Worm (Caenorhabditis elegans) whole organism, L4 larva: ENCODE measurements around the gene srx-74.

Experiments
- D1046.2 ChIP-seq: fragments of 200-800 bp; sonication (Bioruptor generic); IDR thresholded peaks from 2 replicates; pipeline ENCODE4 v1.3.6; 2022; ENCODE audit warnings: missing genetic modification characterization, missing compliant biosample characterization
- F10B5.3 ChIP-seq: sonication (generic microtip); optimal IDR thresholded peaks from 2 replicates; lab custom pipeline; 2016; ENCODE audit warnings: mild to moderate bottlenecking, missing genetic modification characterization, missing compliant biosample characterization
- F26F4.8 ChIP-seq: fragments of 200-800 bp; sonication (Bioruptor generic); conservative IDR thresholded peaks from 2 replicates; pipeline ENCODE4 v1.3.6; 2022; ENCODE audit warnings: missing genetic modification characterization, missing compliant biosample characterization
- F44E2.7 ChIP-seq: fragments of 200-800 bp; sonication (Bioruptor generic); IDR thresholded peaks from 2 replicates; pipeline ENCODE4 v2.1.2; 2022; ENCODE audit warnings: missing genetic modification characterization, missing compliant biosample characterization
- R02D3.7 ChIP-seq: fragments of 150-350 bp; sonication (generic microtip); optimal IDR thresholded peaks from 3 replicates; lab custom pipeline; 2014; ENCODE audit warnings: missing biosample characterization, missing genetic modification characterization
- T26A8.4 ChIP-seq: fragments of 200-800 bp; sonication (Bioruptor generic); IDR thresholded peaks from 2 replicates; pipeline ENCODE4 v1.3.6; 2022; ENCODE audit warnings: missing genetic modification characterization, missing compliant biosample characterization
- Y105C5A.15 ChIP-seq: fragments of 200-800 bp; sonication (Bioruptor generic); IDR thresholded peaks from 2 replicates; pipeline ENCODE4 v1.3.6; 2022; ENCODE audit warnings: missing genetic modification characterization, missing compliant biosample characterization
- Y48G9A.11 ChIP-seq: fragments of 200-800 bp; sonication (Bioruptor generic); IDR thresholded peaks from 2 replicates; pipeline ENCODE4 v1.3.6; 2022; ENCODE audit warnings: missing genetic modification reagents, missing genetic modification characterization, missing compliant biosample characterization
- Y5F2A.4 ChIP-seq: fragments of 200-800 bp; sonication (Bioruptor generic); optimal IDR thresholded peaks from 2 replicates; lab custom pipeline; 2018; ENCODE audit warnings: mild to moderate bottlenecking, missing genetic modification characterization, missing compliant biosample characterization
- Y75B8A.6 ChIP-seq: fragments of 200-800 bp; sonication (Bioruptor generic); IDR thresholded peaks from 2 replicates; pipeline ENCODE4 v1.3.6; 2022; ENCODE audit warnings: missing genetic modification reagents, missing genetic modification characterization, missing compliant biosample characterization
- ZK337.2 ChIP-seq: fragments of 200-800 bp; sonication (Bioruptor generic); IDR thresholded peaks from 2 replicates; pipeline ENCODE4 v1.3.6; 2022; ENCODE audit warnings: missing genetic modification reagents, missing genetic modification characterization, missing compliant biosample characterization
- arid-1 ChIP-seq: fragments of 200-800 bp; sonication (Bioruptor generic); conservative IDR thresholded peaks from 2 replicates; pipeline ENCODE4 v1.3.6; 2022; ENCODE audit warnings: missing genetic modification reagents, missing genetic modification characterization, missing compliant biosample characterization
- attf-4 ChIP-seq: sonication (generic microtip); optimal IDR thresholded peaks from 3 replicates; lab custom pipeline; 2017; ENCODE audit warnings: missing biosample characterization, missing genetic modification characterization
- ceh-28 ChIP-seq: fragments of 150-350 bp; optimal IDR thresholded peaks from 2 replicates; lab custom pipeline; 2014; ENCODE audit warnings: missing biosample characterization, missing genetic modification reagents, missing genetic modification characterization
- ctbp-1 ChIP-seq: fragments of 200-800 bp; sonication (Bioruptor generic); IDR thresholded peaks from 2 replicates; pipeline ENCODE4 v1.3.6; 2022; ENCODE audit warnings: missing genetic modification reagents, missing genetic modification characterization, missing compliant biosample characterization
- daf-16 ChIP-seq, 3 experiments: sonication (generic microtip); optimal IDR thresholded peaks; 2 replicates each; lab custom pipeline; 2016 to 2017; ENCODE audit warnings: missing genetic modification characterization in 3 of 3, missing genetic modification reagents in 3 of 3, mild to moderate bottlenecking in 2 of 3, missing compliant biosample characterization in 2 of 3, missing biosample characterization in 1 of 3, moderate library complexity in 1 of 3
- daf-8 ChIP-seq: fragments of 200-800 bp; sonication (Bioruptor generic); IDR thresholded peaks from 2 replicates; pipeline ENCODE4 v1.3.6; 2022; ENCODE audit warnings: missing genetic modification characterization, missing compliant biosample characterization
- dmd-6 ChIP-seq: fragments of 200-800 bp; sonication (Bioruptor generic); IDR thresholded peaks from 2 replicates; pipeline ENCODE4 v1.3.6; 2022; ENCODE audit warnings: missing genetic modification reagents, missing genetic modification characterization, missing compliant biosample characterization
- duxl-1 ChIP-seq: sonication (generic microtip); optimal IDR thresholded peaks from 2 replicates; lab custom pipeline; 2016; ENCODE audit warnings: mild to moderate bottlenecking, missing genetic modification characterization, moderate library complexity, missing compliant biosample characterization; ENCODE audit not compliant: poor library complexity
- dve-1 ChIP-seq: sonication (generic microtip); optimal IDR thresholded peaks from 2 replicates; lab custom pipeline; 2017; ENCODE audit warnings: antibody characterized with exemption, mild to moderate bottlenecking, missing genetic modification characterization, missing compliant biosample characterization; ENCODE audit not compliant: insufficient read depth
- egl-27 ChIP-seq: sonication (generic microtip); optimal IDR thresholded peaks from 3 replicates; lab custom pipeline; 2017; ENCODE audit warnings: missing biosample characterization, missing genetic modification reagents, missing genetic modification characterization
- egl-43 ChIP-seq: fragments of 200-800 bp; sonication (Bioruptor generic); IDR thresholded peaks from 2 replicates; pipeline ENCODE4 v1.3.6; 2022; ENCODE audit warnings: missing genetic modification reagents, missing genetic modification characterization, missing compliant biosample characterization
- fkh-10 ChIP-seq: fragments of 150-350 bp; optimal IDR thresholded peaks from 2 replicates; lab custom pipeline; 2014; ENCODE audit warnings: missing biosample characterization, missing genetic modification reagents, missing genetic modification characterization
- hif-1 ChIP-seq, 2 experiments: sonication (generic microtip); optimal IDR thresholded peaks; 2 replicates each; lab custom pipeline; 2016 to 2017; ENCODE audit warnings: missing compliant biosample characterization in 2 of 2, missing genetic modification characterization in 2 of 2, missing genetic modification reagents in 2 of 2, missing genotype in 2 of 2, mild to moderate bottlenecking in 1 of 2
- hlh-11 ChIP-seq: fragments of 200-800 bp; sonication (Bioruptor generic); optimal IDR thresholded peaks from 2 replicates; lab custom pipeline; 2018; ENCODE audit warnings: mild to moderate bottlenecking, missing genetic modification characterization, missing compliant biosample characterization
- hlh-30 ChIP-seq: sonication (generic microtip); optimal IDR thresholded peaks from 2 replicates; lab custom pipeline; 2017; ENCODE audit warnings: antibody characterized with exemption, mild to moderate bottlenecking, missing genetic modification characterization, missing compliant biosample characterization; ENCODE audit not compliant: insufficient read depth
- jun-1 ChIP-seq: fragments of 150-350 bp; optimal IDR thresholded peaks from 2 replicates; lab custom pipeline; 2014; ENCODE audit warnings: missing biosample characterization, missing genetic modification reagents, missing genetic modification characterization
- lin-13 ChIP-seq: fragments of 150-350 bp; optimal IDR thresholded peaks from 2 replicates; lab custom pipeline; 2014; ENCODE audit warnings: missing biosample characterization, missing genetic modification reagents, missing genetic modification characterization
- lin-38 ChIP-seq: fragments of 200-800 bp; sonication (Bioruptor generic); IDR thresholded peaks from 2 replicates; pipeline ENCODE4 v1.3.6; 2022; ENCODE audit warnings: missing genetic modification reagents, missing genetic modification characterization, missing compliant biosample characterization
- lir-3 ChIP-seq: sonication (generic microtip); optimal IDR thresholded peaks from 2 replicates; lab custom pipeline; 2016; ENCODE audit warnings: mild to moderate bottlenecking, missing genetic modification characterization, missing compliant biosample characterization
- madf-5 ChIP-seq, 2 experiments: fragments of 200-800 bp; sonication (Bioruptor generic); IDR thresholded peaks; 2 replicates each; pipeline ENCODE4 v1.3.6; 2022; ENCODE audit warnings: missing compliant biosample characterization in 2 of 2, missing genetic modification characterization in 2 of 2
- mdl-1 ChIP-seq, 2 experiments: fragments of 150-350 bp in 1 of 2; sonication (generic microtip) in 1 of 2; optimal IDR thresholded peaks; 2 replicates each; lab custom pipeline; 2014 to 2017; ENCODE audit warnings: missing biosample characterization in 2 of 2, missing genetic modification characterization in 2 of 2
- mxl-3 ChIP-seq: fragments of 200-800 bp; sonication (Bioruptor generic); optimal IDR thresholded peaks from 2 replicates; lab custom pipeline; 2018; ENCODE audit warnings: mild to moderate bottlenecking, missing genetic modification characterization, missing compliant biosample characterization
- nhr-102 ChIP-seq: sonication (generic microtip); optimal IDR thresholded peaks from 2 replicates; lab custom pipeline; 2016; ENCODE audit warnings: mild to moderate bottlenecking, missing genetic modification characterization, moderate library complexity, missing compliant biosample characterization
- nhr-28 ChIP-seq: fragments of 150-350 bp; optimal IDR thresholded peaks from 2 replicates; lab custom pipeline; 2014; ENCODE audit warnings: missing biosample characterization, missing genetic modification characterization
- nhr-42 ChIP-seq: fragments of 200-800 bp; sonication (Bioruptor generic); IDR thresholded peaks from 2 replicates; pipeline ENCODE4 v1.3.6; 2022; ENCODE audit warnings: missing genetic modification characterization, missing compliant biosample characterization
- nhr-48 ChIP-seq: sonication (generic microtip); optimal IDR thresholded peaks from 2 replicates; lab custom pipeline; 2016; ENCODE audit warnings: mild to moderate bottlenecking, missing genetic modification characterization, missing compliant biosample characterization
- nhr-77 ChIP-seq: fragments of 150-350 bp; optimal IDR thresholded peaks from 2 replicates; lab custom pipeline; 2014; ENCODE audit warnings: missing biosample characterization, missing genetic modification characterization
- pha-4 ChIP-seq, 2 experiments: fragments of 150-350 bp in 1 of 2; fragments of 200-800 bp in 1 of 2; sonication (Bioruptor generic) in 1 of 2; IDR thresholded peaks in 1 of 2; optimal IDR thresholded peaks in 1 of 2; 2 replicates each; pipeline versions ENCODE4 v1.3.6 to Lab custom; 2014 to 2022; ENCODE audit warnings: missing genetic modification characterization in 2 of 2, missing genetic modification reagents in 2 of 2, missing biosample characterization in 1 of 2, missing compliant biosample characterization in 1 of 2
- sdz-12 ChIP-seq: fragments of 200-800 bp; sonication (Bioruptor generic); optimal IDR thresholded peaks from 2 replicates; lab custom pipeline; 2018; ENCODE audit warnings: mild to moderate bottlenecking, missing genetic modification characterization, missing compliant biosample characterization
- spr-1 ChIP-seq: sonication (generic microtip); optimal IDR thresholded peaks from 2 replicates; lab custom pipeline; 2016; ENCODE audit warnings: mild to moderate bottlenecking, missing genetic modification characterization, missing compliant biosample characterization
- tra-1 ChIP-seq: fragments of 200-800 bp; sonication (Bioruptor generic); IDR thresholded peaks from 2 replicates; pipeline ENCODE4 v1.3.6; 2022; ENCODE audit warnings: missing genetic modification reagents, missing genetic modification characterization, missing compliant biosample characterization
- unc-62 ChIP-seq, 3 experiments: fragments of 150-350 bp in 1 of 3; sonication (generic microtip); optimal IDR thresholded peaks in 2 of 3; peaks in 1 of 3; 1 replicate in 1 of 3; 2 replicates in 2 of 3; lab custom pipeline; 2014 to 2017; ENCODE audit warnings: missing biosample characterization in 3 of 3, missing genetic modification characterization in 3 of 3, missing genetic modification reagents in 3 of 3, missing genotype in 1 of 3
- zfp-2 ChIP-seq: sonication (generic microtip); optimal IDR thresholded peaks from 2 replicates; lab custom pipeline; 2016; ENCODE audit warnings: mild to moderate bottlenecking, missing genetic modification characterization, missing compliant biosample characterization
- zfp-3 ChIP-seq: fragments of 200-800 bp; sonication (Bioruptor generic); conservative IDR thresholded peaks from 2 replicates; pipeline ENCODE4 v1.3.6; 2022; ENCODE audit warnings: missing genetic modification reagents, missing genetic modification characterization, missing compliant biosample characterization
- ztf-11 ChIP-seq: fragments of 150-350 bp; optimal IDR thresholded peaks from 2 replicates; lab custom pipeline; 2014; ENCODE audit warnings: missing biosample characterization, missing genetic modification characterization
- ztf-7 ChIP-seq: fragments of 150-350 bp; optimal IDR thresholded peaks from 2 replicates; lab custom pipeline; 2014; ENCODE audit warnings: missing biosample characterization, missing genetic modification characterization

The srx-74 gene

ce11 chrV:4630267-4630666 lies 32.0 kb downstream of the srx-74 start (continued):
- TF ChIP-seq ceh-28 (tag; lab: Kevin White, UChicago) (no peak), F26F4.8 (GFP tag; lab: Robert Waterston, UW) (no peak), nhr-77 (tag; lab: Kevin White, UChicago) (peak; percentile 74), zfp-2 (tag; lab: Kevin White, UChicago) (no peak)

- no peak for TF ChIP-seq F44E2.7
- 0 out of 2 replicates have a peak, but pooled peaks have one; percentile 37 for TF ChIP-seq Y75B8A.6 (GFP tag; lab: Robert Waterston, UW)
- no peak for TF ChIP-seq lin-13 (GFP tag; lab: Kevin White, UChicago)
- no peak for TF ChIP-seq nhr-102 (tag; lab: Kevin White, UChicago)
- TF ChIP-seq Y5F2A.4 (GFP tag; lab: Kevin White, UChicago), result no peak
- peak; percentile 0 for TF ChIP-seq hlh-30 (tag; lab: Kevin White, UChicago)
- TF ChIP-seq T26A8.4, result peak; percentile 51; the same call in 1 of the 2 replicates
- no peak for TF ChIP-seq Y105C5A.15 (GFP tag; lab: Robert Waterston, UW)
- no peak for TF ChIP-seq pha-4 (GFP tag; IDR thresholded peaks at IDR 0.05; lab: Robert Waterston, UW)
- no peak for TF ChIP-seq pha-4 (tag; optimal IDR thresholded peaks at IDR 0.05; lab: Kevin White, UChicago)
- peak; percentile 50 for TF ChIP-seq dmd-6
- TF ChIP-seq dve-1 (tag; lab: Kevin White, UChicago), result peak; percentile 16
- TF ChIP-seq lin-38 (GFP tag; lab: Robert Waterston, UW), result peak; percentile 7; the same call in 1 of the 2 replicates
- no peak for TF ChIP-seq lir-3 (tag; lab: Kevin White, UChicago)
- TF ChIP-seq egl-27 (tag; lab: Kevin White, UChicago), result no peak
- TF ChIP-seq hif-1 (tag; optimal IDR thresholded peaks at IDR 0.05; lab: Kevin White, UChicago), result no peak
- no peak for TF ChIP-seq egl-43 (GFP tag; lab: Robert Waterston, UW)
- TF ChIP-seq sdz-12 (GFP tag; lab: Kevin White, UChicago), result no peak
- no peak for TF ChIP-seq F10B5.3 (tag; lab: Kevin White, UChicago)
- no peak for TF ChIP-seq R02D3.7
- TF ChIP-seq unc-62 (GFP tag; optimal IDR thresholded peaks at IDR 0.05 in 1 of 2; lab: Kevin White, UChicago), result peak in 1 of 2 experiments; percentile 78
- TF ChIP-seq unc-62 (tag; optimal IDR thresholded peaks at IDR 0.05; lab: Kevin White, UChicago), result no peak
- no peak for TF ChIP-seq ZK337.2 (GFP tag; lab: Robert Waterston, UW)
- TF ChIP-seq duxl-1 (tag; lab: Kevin White, UChicago), result no peak
- no peak for TF ChIP-seq Y48G9A.11
- TF ChIP-seq ztf-11, result no peak
- TF ChIP-seq jun-1 (tag; lab: Kevin White, UChicago), result no peak
- no peak for TF ChIP-seq madf-5 (GFP tag; IDR thresholded peaks at IDR 0.05; lab: Robert Waterston, UW)
- peak; percentile 63 for TF ChIP-seq nhr-28 (tag; lab: Kevin White, UChicago)
- TF ChIP-seq hlh-11 (tag; lab: Kevin White, UChicago), result peak; percentile 60
- TF ChIP-seq nhr-48 (tag; lab: Kevin White, UChicago), result peak; percentile 44
- TF ChIP-seq daf-8 (GFP tag; lab: Robert Waterston, UW), result no peak
- no peak for TF ChIP-seq nhr-42 (GFP tag; lab: Robert Waterston, UW)
- TF ChIP-seq ztf-7 (tag; lab: Kevin White, UChicago), result no peak
- TF ChIP-seq daf-16 (GFP tag; optimal IDR thresholded peaks at IDR 0.05; lab: Kevin White, UChicago), result no peak
- TF ChIP-seq daf-16 (tag; optimal IDR thresholded peaks at IDR 0.05; lab: Kevin White, UChicago), result peak; percentile 16
- no peak for TF ChIP-seq D1046.2 (GFP tag; lab: Robert Waterston, UW)
- no peak for TF ChIP-seq fkh-10 (GFP tag; lab: Kevin White, UChicago)
- no peak for TF ChIP-seq tra-1
- no peak for TF ChIP-seq ctbp-1
- no peak for TF ChIP-seq spr-1 (tag; lab: Kevin White, UChicago)
- TF ChIP-seq zfp-2 (tag; lab: Kevin White, UChicago), result no peak
- TF ChIP-seq zfp-3 (GFP tag; lab: Robert Waterston, UW), result no peak
- TF ChIP-seq mxl-3 (GFP tag; lab: Kevin White, UChicago), result peak; percentile 87
- no peak for TF ChIP-seq F26F4.8 (GFP tag; lab: Robert Waterston, UW)
- no peak for TF ChIP-seq attf-4 (tag; lab: Kevin White, UChicago)
- peak in 1 of 2 experiments; percentile 23 for TF ChIP-seq mdl-1 (tag; optimal IDR thresholded peaks at IDR 0.05; lab: Kevin White, UChicago)
- TF ChIP-seq arid-1 (GFP tag; lab: Robert Waterston, UW), result no peak
These were observed 33.8 kb downstream of the srx-74 start, which contains the start of gene pmt-2 for ce11 chrV:4628517-4628930. Gene pmt-2, plus strand, starts transcription at chrV:4628580.
